Worm (Caenorhabditis elegans) whole organism, L3 larva: ENCODE results near the gene Y53F4B.10.

Source experiments
- R02D3.7 ChIP-seq: fragments of 150-350 bp; optimal IDR thresholded peaks from 2 replicates; lab custom pipeline; 2014; ENCODE audit warnings: missing biosample characterization, missing genetic modification characterization
- ZK546.5 ChIP-seq: sonication (generic microtip); optimal IDR thresholded peaks from 2 replicates; lab custom pipeline; 2017; ENCODE audit warnings: missing biosample characterization, missing genetic modification characterization
- aly-2 ChIP-seq: fragments of 150-350 bp; optimal IDR thresholded peaks from 2 replicates; lab custom pipeline; 2014; ENCODE audit warnings: missing biosample characterization, missing genetic modification characterization
- ama-1 ChIP-seq: fragments of 150-350 bp; optimal IDR thresholded peaks from 2 replicates; lab custom pipeline; 2018
- ceh-16 ChIP-seq: sonication (generic microtip); optimal IDR thresholded peaks from 2 replicates; lab custom pipeline; 2017; ENCODE audit warnings: missing biosample characterization, missing genetic modification characterization
- ceh-28 ChIP-seq: fragments of 150-350 bp; optimal IDR thresholded peaks from 2 replicates; lab custom pipeline; 2014; ENCODE audit warnings: missing biosample characterization, missing genetic modification reagents, missing genetic modification characterization
- ceh-82 ChIP-seq: fragments of 150-350 bp; optimal IDR thresholded peaks from 2 replicates; lab custom pipeline; 2014; ENCODE audit warnings: missing biosample characterization, missing genetic modification characterization
- ceh-9 ChIP-seq: sonication (generic microtip); optimal IDR thresholded peaks from 2 replicates; lab custom pipeline; 2018; ENCODE audit warnings: missing biosample characterization, missing genetic modification characterization
- daf-12 ChIP-seq: fragments of 150-350 bp; optimal IDR thresholded peaks from 2 replicates; lab custom pipeline; 2014; ENCODE audit warnings: missing biosample characterization, missing genetic modification reagents, missing genetic modification characterization
- egl-27 ChIP-seq: sonication (generic microtip); optimal IDR thresholded peaks from 4 replicates; lab custom pipeline; 2017; ENCODE audit warnings: missing biosample characterization, missing genetic modification reagents, missing genetic modification characterization
- egl-5 ChIP-seq: fragments of 150-350 bp; optimal IDR thresholded peaks from 2 replicates; lab custom pipeline; 2017; ENCODE audit warnings: missing biosample characterization, missing genetic modification reagents, missing genetic modification characterization, inconsistent platforms
- elt-1 ChIP-seq: fragments of 150-350 bp; optimal IDR thresholded peaks from 2 replicates; lab custom pipeline; 2014; ENCODE audit warnings: missing biosample characterization, missing genetic modification characterization
- elt-2 ChIP-seq: sonication (generic microtip); optimal IDR thresholded peaks from 2 replicates; lab custom pipeline; 2016; ENCODE audit warnings: missing genetic modification reagents, mild to moderate bottlenecking, missing genetic modification characterization, missing compliant biosample characterization
- elt-3 ChIP-seq, 3 experiments: fragments of 150-350 bp in 1 of 3; sonication (generic microtip) in 2 of 3; optimal IDR thresholded peaks; 2 replicates in 2 of 3; 4 replicates in 1 of 3; lab custom pipeline; 2014 to 2017; ENCODE audit warnings: missing biosample characterization in 3 of 3, missing genetic modification characterization in 3 of 3
- eor-1 ChIP-seq, 2 experiments: fragments of 150-350 bp; optimal IDR thresholded peaks; 2 replicates each; lab custom pipeline; 2014 to 2018; ENCODE audit warnings: missing biosample characterization in 2 of 2, missing genetic modification characterization in 2 of 2
- fkh-10 ChIP-seq: sonication (generic microtip); optimal IDR thresholded peaks from 2 replicates; lab custom pipeline; 2017; ENCODE audit warnings: missing biosample characterization, missing genetic modification reagents, missing genetic modification characterization
- fkh-2 ChIP-seq: fragments of 150-350 bp; optimal IDR thresholded peaks from 2 replicates; lab custom pipeline; 2014; ENCODE audit warnings: missing biosample characterization, missing genetic modification reagents, missing genetic modification characterization
- fos-1 ChIP-seq: fragments of 150-350 bp; optimal IDR thresholded peaks from 2 replicates; lab custom pipeline; 2014; ENCODE audit warnings: missing biosample characterization, missing genetic modification characterization
- hmg-11 ChIP-seq: sonication (generic microtip); optimal IDR thresholded peaks from 2 replicates; lab custom pipeline; 2016; ENCODE audit warnings: missing genetic modification characterization, missing compliant biosample characterization
- jun-1 ChIP-seq: fragments of 150-350 bp; optimal IDR thresholded peaks from 2 replicates; lab custom pipeline; 2014; ENCODE audit warnings: missing biosample characterization, missing genetic modification reagents, missing genetic modification characterization
- lin-15B ChIP-seq: fragments of 150-350 bp; optimal IDR thresholded peaks from 2 replicates; lab custom pipeline; 2014; ENCODE audit warnings: missing biosample characterization, missing genetic modification characterization
- lin-39 ChIP-seq: fragments of 150-350 bp; optimal IDR thresholded peaks from 2 replicates; lab custom pipeline; 2018; ENCODE audit warnings: missing biosample characterization, missing genetic modification reagents, missing genetic modification characterization
- lsy-12 ChIP-seq: sonication (generic microtip); optimal IDR thresholded peaks from 2 replicates; lab custom pipeline; 2016; ENCODE audit warnings: mild to moderate bottlenecking, missing genetic modification characterization, missing compliant biosample characterization
- mdl-1 ChIP-seq: fragments of 150-350 bp; optimal IDR thresholded peaks from 2 replicates; lab custom pipeline; 2014; ENCODE audit warnings: missing biosample characterization, missing genetic modification characterization
- mml-1 ChIP-seq: fragments of 150-350 bp; sonication (generic microtip); optimal IDR thresholded peaks from 3 replicates; lab custom pipeline; 2014; ENCODE audit warnings: missing biosample characterization, missing genetic modification characterization
- nfya-1 ChIP-seq: sonication (generic microtip); optimal IDR thresholded peaks from 2 replicates; lab custom pipeline; 2017; ENCODE audit warnings: missing genetic modification characterization, mild to moderate bottlenecking, missing compliant biosample characterization, antibody characterized with exemption, moderate library complexity; ENCODE audit not compliant: insufficient read depth
- nhr-11 ChIP-seq: fragments of 150-350 bp; optimal IDR thresholded peaks from 2 replicates; lab custom pipeline; 2014; ENCODE audit warnings: missing biosample characterization, missing genetic modification characterization
- nhr-12 ChIP-seq: fragments of 150-350 bp; optimal IDR thresholded peaks from 2 replicates; lab custom pipeline; 2014; ENCODE audit warnings: missing biosample characterization, missing genetic modification characterization
- nhr-23 ChIP-seq: fragments of 150-350 bp; optimal IDR thresholded peaks from 2 replicates; lab custom pipeline; 2014; ENCODE audit warnings: missing biosample characterization, missing genetic modification reagents, missing genetic modification characterization
- nhr-237 ChIP-seq: fragments of 150-350 bp; optimal IDR thresholded peaks from 2 replicates; lab custom pipeline; 2014; ENCODE audit warnings: missing biosample characterization, missing genetic modification characterization
- nhr-25 ChIP-seq: sonication (generic microtip); optimal IDR thresholded peaks from 2 replicates; lab custom pipeline; 2017; ENCODE audit warnings: missing biosample characterization, missing genetic modification characterization
- nhr-28 ChIP-seq: fragments of 150-350 bp; optimal IDR thresholded peaks from 2 replicates; lab custom pipeline; 2014; ENCODE audit warnings: missing biosample characterization, missing genetic modification characterization
- nhr-43 ChIP-seq: sonication (generic microtip); optimal IDR thresholded peaks from 2 replicates; lab custom pipeline; 2016; ENCODE audit warnings: mild to moderate bottlenecking, missing genetic modification characterization, missing compliant biosample characterization; ENCODE audit not compliant: poor library complexity, severe bottlenecking
- nhr-67 ChIP-seq: fragments of 150-350 bp; optimal IDR thresholded peaks from 2 replicates; lab custom pipeline; 2014; ENCODE audit warnings: missing biosample characterization, missing genetic modification characterization
- nhr-76 ChIP-seq: fragments of 150-350 bp; sonication (generic microtip); optimal IDR thresholded peaks from 5 replicates; lab custom pipeline; 2014; ENCODE audit warnings: missing biosample characterization, missing genetic modification characterization
- nhr-77 ChIP-seq: fragments of 150-350 bp; optimal IDR thresholded peaks from 2 replicates; lab custom pipeline; 2014; ENCODE audit warnings: missing biosample characterization, missing genetic modification characterization
- pha-4 ChIP-seq: fragments of 150-350 bp; optimal IDR thresholded peaks from 2 replicates; lab custom pipeline; 2014; ENCODE audit warnings: missing biosample characterization, missing genetic modification reagents, missing genetic modification characterization
- pqm-1 ChIP-seq: fragments of 150-350 bp; optimal IDR thresholded peaks from 2 replicates; lab custom pipeline; 2017; ENCODE audit warnings: missing biosample characterization, missing genetic modification characterization, inconsistent platforms
- sea-2 ChIP-seq: fragments of 150-350 bp; sonication (generic microtip); optimal IDR thresholded peaks from 4 replicates; lab custom pipeline; 2014; ENCODE audit warnings: missing biosample characterization, missing genetic modification reagents, missing genetic modification characterization
- skn-1 ChIP-seq: fragments of 150-350 bp; optimal IDR thresholded peaks from 2 replicates; lab custom pipeline; 2014; ENCODE audit warnings: missing biosample characterization, missing genetic modification characterization
- snpc-4 ChIP-seq: fragments of 150-350 bp; optimal IDR thresholded peaks from 2 replicates; lab custom pipeline; 2014; ENCODE audit warnings: missing biosample characterization, missing genetic modification characterization
- tbx-2 ChIP-seq: sonication (generic microtip); optimal IDR thresholded peaks from 2 replicates; lab custom pipeline; 2016; ENCODE audit warnings: mild to moderate bottlenecking, missing genetic modification characterization, missing compliant biosample characterization
- unc-39 ChIP-seq: sonication (generic microtip); optimal IDR thresholded peaks from 4 replicates; lab custom pipeline; 2017; ENCODE audit warnings: missing biosample characterization, missing genetic modification characterization
- unc-62 ChIP-seq: fragments of 150-350 bp; sonication (generic microtip); optimal IDR thresholded peaks from 4 replicates; lab custom pipeline; 2014; ENCODE audit warnings: missing biosample characterization, missing genetic modification reagents, missing genetic modification characterization
- zag-1 ChIP-seq: fragments of 150-350 bp; optimal IDR thresholded peaks from 2 replicates; lab custom pipeline; 2014; ENCODE audit warnings: missing biosample characterization, missing genetic modification characterization
- ztf-11 ChIP-seq: fragments of 150-350 bp; optimal IDR thresholded peaks from 2 replicates; lab custom pipeline; 2014; ENCODE audit warnings: missing biosample characterization, missing genetic modification characterization
- ztf-4 ChIP-seq: fragments of 150-350 bp; optimal IDR thresholded peaks from 2 replicates; lab custom pipeline; 2014; ENCODE audit warnings: missing biosample characterization, missing genetic modification characterization

Y53F4B.10 gene

DNA sequence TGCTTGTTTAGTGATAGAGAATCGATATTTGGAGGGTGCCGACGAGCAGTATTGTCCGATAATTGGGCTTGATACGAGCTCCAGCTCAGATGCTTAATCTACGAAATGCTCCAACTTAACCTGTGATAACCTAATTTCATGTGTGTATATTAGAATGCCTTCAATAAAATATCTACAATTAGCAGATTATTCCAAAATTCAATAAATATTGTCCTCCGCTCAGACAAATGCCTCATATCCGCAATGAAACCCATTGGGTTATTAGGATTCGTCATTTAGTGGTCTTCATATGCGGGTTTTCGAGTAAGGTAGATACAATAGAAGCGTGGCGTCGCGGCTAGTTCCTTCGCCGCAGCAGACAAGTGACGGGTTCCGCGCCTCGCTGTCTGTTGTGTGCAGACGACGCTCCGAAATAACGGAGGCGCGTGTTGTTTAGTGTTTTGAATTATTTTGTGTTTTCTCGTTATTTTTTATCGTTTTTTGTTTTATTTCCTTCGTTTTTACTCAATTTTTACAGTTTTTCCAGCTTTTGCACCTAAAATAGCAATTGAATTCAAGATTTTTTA is 22.4 kb upstream of the Y53F4B.10 start, which contains the start of gene cmtr-1:
cmtr-1 (plus strand) TSS at position 516 of the 566 bp plus-strand sequence.
- TF ChIP-seq jun-1 (tag; lab: Kevin White, UChicago) (peak; percentile 88), ztf-11 (tag; lab: Kevin White, UChicago) (no peak), tbx-2 (tag; lab: Kevin White, UChicago) (peak; percentile 93), skn-1 (tag; lab: Kevin White, UChicago) (peak; percentile 90), eor-1 (tag; optimal IDR thresholded peaks at IDR 0.05; lab: Kevin White, UChicago) (peak in 1 of 2 experiments; percentile 13), nhr-67 (tag; lab: Kevin White, UChicago) (peak; percentile 52), egl-5 (tag; lab: Kevin White, UChicago) (peak; percentile 90), nhr-11 (tag; lab: Kevin White, UChicago) (no peak), aly-2 (tag; lab: Kevin White, UChicago) (peak; percentile 75), nhr-43 (tag; lab: Kevin White, UChicago) (peak; percentile 96), pqm-1 (peak; percentile 86), elt-3 (tag; optimal IDR thresholded peaks at IDR 0.05; lab: Kevin White, UChicago) (peak in 1 of 3 experiments; percentile 10), ceh-9 (tag; lab: Kevin White, UChicago) (no peak), ceh-82 (tag; lab: Kevin White, UChicago) (peak; percentile 88), pha-4 (tag; lab: Kevin White, UChicago) (peak; percentile 97), mdl-1 (tag; lab: Kevin White, UChicago) (peak; percentile 4), nhr-25 (tag; lab: Kevin White, UChicago) (peak; percentile 98), ceh-16 (tag; lab: Kevin White, UChicago) (no peak), lin-39 (tag; lab: Kevin White, UChicago) (peak; percentile 96), fkh-2 (tag; lab: Kevin White, UChicago) (no peak), elt-2 (tag; lab: Kevin White, UChicago) (peak; percentile 80), nhr-77 (tag; lab: Kevin White, UChicago) (peak; percentile 95), nfya-1 (tag; lab: Kevin White, UChicago) (peak; percentile 92), lsy-12 (tag; lab: Kevin White, UChicago) (peak; percentile 94), nhr-237 (tag; lab: Kevin White, UChicago) (no peak), unc-62 (GFP tag; lab: Kevin White, UChicago) (peak; percentile 47), fkh-10 (GFP tag; lab: Kevin White, UChicago) (peak; percentile 88), ceh-28 (tag; lab: Kevin White, UChicago) (peak; percentile 85), hmg-11 (peak; percentile 99), snpc-4 (peak; percentile 100), nhr-23 (peak; percentile 97), daf-12 (tag; lab: Kevin White, UChicago) (no peak), nhr-28 (peak; percentile 59), nhr-12 (tag; lab: Kevin White, UChicago) (no peak), ZK546.5 (tag; lab: Kevin White, UChicago) (no peak), ztf-4 (peak; percentile 62), elt-1 (tag; lab: Kevin White, UChicago) (peak; percentile 38), unc-39 (no peak), sea-2 (GFP tag; lab: Kevin White, UChicago) (no peak), nhr-76 (tag; lab: Kevin White, UChicago) (peak; percentile 49), zag-1 (tag; lab: Kevin White, UChicago) (peak; percentile 26), fos-1 (peak; percentile 68), mml-1 (tag; lab: Kevin White, UChicago) (no peak), lin-15B (peak; percentile 92), ama-1 (lab: Kevin White, UChicago) (peak; percentile 92), egl-27 (tag; lab: Kevin White, UChicago) (peak; percentile 74), R02D3.7 (peak; percentile 80)
